Worm (Caenorhabditis elegans): Measurements from ENCODE around the gene F41E7.7.

DNA sequence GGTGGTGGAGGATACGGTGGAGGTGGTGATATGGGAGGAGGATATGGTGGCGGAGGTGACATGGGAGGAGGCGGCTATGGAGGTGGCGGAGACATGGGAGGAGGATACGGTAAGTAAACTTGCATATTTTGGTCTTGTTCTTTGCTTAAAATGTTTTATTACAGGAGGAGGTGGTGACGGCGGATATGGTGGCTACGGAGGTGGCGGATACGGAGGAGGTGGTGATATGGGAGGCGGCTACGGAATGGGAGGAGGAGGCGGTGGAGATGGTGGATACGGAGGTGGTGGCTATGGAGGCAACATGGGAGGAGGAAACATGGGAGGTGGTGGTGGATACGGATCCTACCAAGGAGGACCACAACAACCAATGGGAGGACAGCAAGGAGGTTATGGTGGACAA lies 29.0 kb downstream of the F41E7.7 start:
- no peak for TF ChIP-seq flt-1 (GFP tag; IDR thresholded peaks at IDR 0.05)
- TF ChIP-seq ama-1 (optimal IDR thresholded peaks at IDR 0.05), result no peak
- TF ChIP-seq scrt-1 (GFP tag; IDR thresholded peaks at IDR 0.05), result no peak
- TF ChIP-seq pes-1 (GFP tag; IDR thresholded peaks at IDR 0.05), result no peak
- no peak for TF ChIP-seq sea-1 (GFP tag; conservative IDR thresholded peaks at IDR 0.05)
